Comparison of ENCODE assay signal across 1 worm cellular context in the genomic region with DNA sequence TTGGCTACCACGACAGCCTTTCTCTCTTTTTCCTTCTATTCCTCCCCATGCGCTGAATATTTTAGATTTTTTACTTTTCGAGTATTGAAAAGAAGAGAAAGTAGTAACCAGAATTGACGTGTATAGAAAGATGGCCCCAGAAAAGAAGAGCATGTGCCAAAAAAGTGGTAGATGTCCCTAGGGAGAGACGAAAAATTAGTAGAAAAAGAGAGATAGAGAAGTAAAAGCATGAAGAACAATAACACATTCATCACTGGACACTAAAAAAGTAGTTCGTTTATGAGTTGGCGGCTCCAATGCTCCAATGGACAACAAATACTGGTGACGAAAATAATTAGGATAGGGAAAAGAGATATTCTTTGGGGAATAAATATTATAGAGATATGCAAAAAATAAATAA.
TF ChIP-seq lines count a peak whose summit lies in the region.

No protein-coding gene starts in this region.

TF ChIP-seq in whole organism, L2 larva, 48 proteins besides CTCF, POLR2A, EP300 and RAD21 (continued from another document):
- TF ChIP-seq C34F6.9 (tag; optimal IDR thresholded peaks at IDR 0.05; lab: Kevin White, UChicago) (peak; percentile 20), mdl-1 (tag; optimal IDR thresholded peaks at IDR 0.05; lab: Kevin White, UChicago) (peak in 1 of 2 experiments; percentile 47)
